Fruit fly (Drosophila melanogaster) whole organism, larva: ENCODE data around the gene CG31875.

Source experiments
- noc ChIP-seq: fragments of 200-800 bp; sonication (Bioruptor generic); optimal IDR thresholded peaks from 3 replicates; lab custom pipeline; 2019; ENCODE audit warnings: missing biosample characterization, mild to moderate bottlenecking, missing genetic modification characterization, moderate library complexity

Gene CG31875

dm6 chr2L:10002408-10003358 lies at the start of gene CG31875, which contains the start of gene SoYb:
Gene CG31875 (minus strand): TSS chr2L:10002736.
Gene SoYb (minus strand): TSS chr2L:10002736.
- TF ChIP-seq noc (tag; lab: Kevin White, UChicago), result no peak

- TF ChIP-seq noc (tag; lab: Kevin White, UChicago), result no peak
These were observed 46.7 kb upstream of the CG31875 start, which contains the start of gene CG33301 for dm6 chr2L:10049280-10049679. Gene CG33301 (plus strand): TSS chr2L:10049580.

dm6 chr2L:10035786-10036364 lies 33.3 kb upstream of the CG31875 start:
- no peak for TF ChIP-seq noc (tag; lab: Kevin White, UChicago)

- TF ChIP-seq noc (tag; lab: Kevin White, UChicago), result no peak
These were observed 30.9 kb upstream of the CG31875 start for dm6 chr2L:10033410-10033809.

dm6 chr2L:10032415-10032814 lies 29.9 kb upstream of the CG31875 start, which contains the start of gene obst-B:
Gene obst-B (plus strand): TSS chr2L:10032690.
- TF ChIP-seq noc (tag; lab: Kevin White, UChicago), result no peak

- TF ChIP-seq noc (tag; lab: Kevin White, UChicago), result no peak
These were observed 23.8 kb upstream of the CG31875 start, which contains the start of gene CG13127 for dm6 chr2L:10026376-10026775. Gene CG13127 (plus strand): TSS chr2L:10026676.

- no peak for TF ChIP-seq noc (tag; lab: Kevin White, UChicago)
These were observed 14.8 kb upstream of the CG31875 start, which contains the start of gene CG13131 for dm6 chr2L:10017363-10017762. Gene CG13131 (minus strand): TSS chr2L:10017463.

- peak; percentile 99 for TF ChIP-seq noc (tag; lab: Kevin White, UChicago)
These were observed 7.5 kb upstream of the CG31875 start for dm6 chr2L:10009800-10010658.

dm6 chr2L:10009293-10009695 lies 6.8 kb upstream of the CG31875 start, which contains the start of gene Trp1:
Gene Trp1 (plus strand): TSS chr2L:10009381.
- TF ChIP-seq noc (tag; lab: Kevin White, UChicago), result no peak

- no peak for TF ChIP-seq noc (tag; lab: Kevin White, UChicago)
These were observed 2.0 kb upstream of the CG31875 start for dm6 chr2L:10004574-10004973.

- peak; percentile 9 for TF ChIP-seq noc (tag; lab: Kevin White, UChicago)
These were observed 1.1 kb upstream of the CG31875 start, which contains the start of gene Ndf for dm6 chr2L:10003593-10003992. Gene Ndf (plus strand): TSS chr2L:10003832.

dm6 chr2L:9996553-9996952 lies 6.0 kb downstream of the CG31875 start:
- TF ChIP-seq noc (tag; lab: Kevin White, UChicago), result no peak

dm6 chr2L:9994382-9994781 lies 8.2 kb downstream of the CG31875 start:
- no peak for TF ChIP-seq noc (tag; lab: Kevin White, UChicago)

- no peak for TF ChIP-seq noc (tag; lab: Kevin White, UChicago)
These were observed 12.6 kb downstream of the CG31875 start for dm6 chr2L:9989846-9990506.

- no peak for TF ChIP-seq noc (tag; lab: Kevin White, UChicago)
These were observed 13.3 kb downstream of the CG31875 start for dm6 chr2L:9989275-9989674.
